Fruit fly (Drosophila melanogaster) S2 (cell line): ENCODE results near the gene Nepl14.

ENCODE experiments used
- CG8478 ChIP-seq: fragments of >200 bp; optimal IDR thresholded peaks from 2 replicates; lab custom pipeline; 2018
- CTCF ChIP-seq, 2 experiments: fragments of >200 bp; optimal IDR thresholded peaks; 2 replicates each; lab custom pipeline; 2018

- TF ChIP-seq CG8478 (lab: Kevin White, UChicago) (no peak), CTCF (optimal IDR thresholded peaks at IDR 0.05; lab: Kevin White, UChicago) (no peak)
Measured at dm6 chr3R:22768633-22769032, 5.1 kb upstream of the Nepl14 start, which contains the start of gene CG43091.
